Worm (Caenorhabditis elegans): ENCODE results near the gene mrpl-35.

Gene mrpl-35

ce11 chrIII:3519505-3519904, 9.5 kb downstream of the mrpl-35 start, which contains the start of gene hmit-1.3:
hmit-1.3 (minus strand) TSS chrIII:3519607.
- TF ChIP-seq dao-5 (tag; optimal IDR thresholded peaks at IDR 0.05) (no peak), him-1 (tag; optimal IDR thresholded peaks at IDR 0.05) (no peak), W03F9.2 (tag; optimal IDR thresholded peaks at IDR 0.05) (no peak)

DNA sequence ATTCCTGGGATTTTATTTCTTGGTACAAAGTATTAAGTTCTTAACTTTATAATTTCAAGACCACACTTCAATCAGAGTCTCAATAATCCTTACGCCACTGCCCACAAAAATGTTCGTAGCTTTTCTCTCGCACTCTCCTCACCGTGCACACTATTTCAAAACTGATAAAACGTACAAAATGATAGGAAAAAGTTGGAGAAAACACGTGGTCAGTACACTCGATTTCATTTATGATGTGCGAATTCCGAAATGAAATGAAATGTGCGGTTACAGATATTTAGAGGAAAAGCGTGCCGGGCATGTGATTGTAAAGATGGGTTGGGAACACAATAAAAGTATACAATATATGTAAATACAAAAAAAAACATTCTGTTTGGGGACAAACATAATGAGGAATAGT, 10.4 kb downstream of the mrpl-35 start:
- TF ChIP-seq dao-5 (tag; optimal IDR thresholded peaks at IDR 0.05) (no peak), him-1 (tag; optimal IDR thresholded peaks at IDR 0.05) (no peak), W03F9.2 (tag; optimal IDR thresholded peaks at IDR 0.05) (peak; percentile 11)

DNA sequence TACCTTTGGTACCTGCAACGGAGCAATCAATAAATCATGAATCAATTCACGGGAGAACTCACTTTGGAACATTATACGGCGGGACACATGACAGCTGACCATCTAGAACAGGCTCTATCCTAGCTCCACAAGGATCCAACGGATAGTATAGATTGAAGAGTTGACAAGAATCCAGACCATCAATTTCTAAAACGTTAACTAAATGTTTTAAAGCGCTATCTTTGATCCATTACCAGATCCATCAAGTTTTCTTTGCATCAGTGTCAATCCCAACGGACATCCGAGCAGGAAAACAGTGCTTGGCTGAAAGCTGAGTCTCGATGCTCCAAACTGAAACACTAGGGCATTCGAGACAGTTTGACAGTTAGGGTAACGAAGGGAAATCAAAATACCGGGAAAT, 13.3 kb downstream of the mrpl-35 start:
- TF ChIP-seq W03F9.2 (tag; optimal IDR thresholded peaks at IDR 0.05) (no peak), him-1 (tag; optimal IDR thresholded peaks at IDR 0.05) (no peak), dao-5 (tag; optimal IDR thresholded peaks at IDR 0.05) (no peak)

- TF ChIP-seq him-1 (tag; optimal IDR thresholded peaks at IDR 0.05): no peak
- no peak for TF ChIP-seq W03F9.2 (tag; optimal IDR thresholded peaks at IDR 0.05)
- TF ChIP-seq dao-5 (tag; optimal IDR thresholded peaks at IDR 0.05): no peak
Measured at ce11 chrIII:3528342-3528741, 18.3 kb downstream of the mrpl-35 start, which contains the start of gene rpl-37. rpl-37 (plus strand) TSS chrIII:3528642.

- TF ChIP-seq dao-5 (tag; optimal IDR thresholded peaks at IDR 0.05): no peak
- no peak for TF ChIP-seq him-1 (tag; optimal IDR thresholded peaks at IDR 0.05)
- no peak for TF ChIP-seq W03F9.2 (tag; optimal IDR thresholded peaks at IDR 0.05)
Measured at ce11 chrIII:3529744-3530208, 19.7 kb downstream of the mrpl-35 start, which contains the start of gene pitp-1. pitp-1 (minus strand) TSS chrIII:3529794.

DNA sequence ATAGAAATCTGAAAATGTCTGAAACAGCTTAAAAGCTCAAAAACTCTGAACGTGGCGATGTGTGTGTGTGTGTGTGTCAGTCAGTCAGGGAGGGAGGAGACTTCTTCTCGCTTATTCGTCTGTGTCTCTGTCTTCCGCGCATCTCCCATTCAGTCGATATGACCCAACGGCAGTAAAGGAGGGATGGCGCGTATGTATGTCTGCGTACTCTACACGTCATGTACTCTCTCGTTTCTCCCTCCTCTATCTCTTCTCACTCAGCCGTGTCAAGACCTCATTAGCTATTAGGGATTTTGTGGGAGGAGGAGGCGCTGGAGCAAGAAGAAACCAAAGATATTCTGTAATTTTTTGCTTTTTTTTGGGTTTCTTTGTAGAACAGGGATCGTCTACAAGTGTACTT, 22.0 kb downstream of the mrpl-35 start:
- TF ChIP-seq W03F9.2 (tag; optimal IDR thresholded peaks at IDR 0.05): no peak
- TF ChIP-seq him-1 (tag; optimal IDR thresholded peaks at IDR 0.05): peak; percentile 35

DNA sequence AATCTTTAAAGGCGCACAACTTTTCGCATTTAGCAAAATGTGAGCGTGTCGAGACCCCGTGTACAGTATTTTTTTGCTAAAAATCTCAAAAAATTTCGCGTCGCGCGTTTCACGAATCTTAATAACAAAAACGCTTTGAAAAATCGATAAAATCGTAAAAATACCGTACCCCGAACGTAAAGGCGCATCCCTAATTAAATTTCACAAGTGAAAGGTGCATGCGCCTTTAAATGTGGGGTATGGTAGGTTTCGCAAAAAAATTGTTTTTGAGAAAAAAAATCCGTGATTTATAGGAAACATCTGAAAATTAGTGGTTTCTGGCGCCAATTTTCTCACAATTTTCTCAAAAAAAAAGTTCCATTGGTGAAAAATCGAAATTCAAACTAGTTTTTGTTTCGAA, 24.1 kb downstream of the mrpl-35 start:
- TF ChIP-seq dao-5 (tag; optimal IDR thresholded peaks at IDR 0.05) (no peak), W03F9.2 (tag; optimal IDR thresholded peaks at IDR 0.05) (no peak), him-1 (tag; optimal IDR thresholded peaks at IDR 0.05) (no peak)

DNA sequence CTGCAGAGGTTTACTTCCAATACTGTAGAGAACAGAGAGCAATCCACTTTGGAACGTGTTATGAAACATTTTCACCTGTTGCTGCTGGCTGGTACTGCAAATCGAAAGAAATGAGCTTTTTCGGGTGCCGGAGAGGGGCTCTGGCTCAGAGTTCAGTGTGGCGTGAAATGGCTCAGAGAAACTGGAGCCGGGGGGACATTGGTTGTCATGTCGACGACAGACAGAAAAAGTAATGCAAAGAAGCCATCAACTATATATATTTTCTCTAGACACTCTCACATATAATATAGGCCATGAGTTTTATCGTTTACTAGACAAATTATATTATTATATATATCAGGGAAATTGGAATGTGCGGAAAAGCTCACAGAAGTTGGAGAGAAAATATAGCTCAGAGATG, 27.4 kb downstream of the mrpl-35 start, which contains the start of gene cfap-20:
cfap-20 (minus strand) TSS at position 101 of the 400 bp plus-strand sequence.
- TF ChIP-seq dao-5 (tag; optimal IDR thresholded peaks at IDR 0.05): no peak
- no peak for TF ChIP-seq W03F9.2 (tag; optimal IDR thresholded peaks at IDR 0.05)
- TF ChIP-seq him-1 (tag; optimal IDR thresholded peaks at IDR 0.05): no peak

DNA sequence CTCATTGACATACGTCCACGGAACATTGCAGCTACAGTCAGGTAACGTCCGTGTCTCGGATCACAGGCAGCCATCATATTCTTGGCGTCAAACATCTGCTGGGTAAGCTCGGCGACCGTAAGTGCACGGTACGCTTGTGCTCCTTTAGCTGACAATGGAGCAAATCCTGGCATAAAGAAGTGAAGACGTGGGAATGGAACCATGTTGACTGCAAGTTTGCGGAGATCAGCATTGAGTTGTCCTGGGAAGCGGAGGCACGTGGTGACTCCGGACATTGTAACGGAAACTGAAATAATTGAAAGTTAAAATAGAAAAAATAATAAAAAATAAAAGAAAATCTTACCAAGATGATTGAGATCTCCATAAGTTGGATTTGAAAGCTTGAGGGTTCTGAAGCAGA, 29.5 kb downstream of the mrpl-35 start:
- TF ChIP-seq W03F9.2 (tag; optimal IDR thresholded peaks at IDR 0.05): no peak
- TF ChIP-seq him-1 (tag; optimal IDR thresholded peaks at IDR 0.05): no peak
- TF ChIP-seq dao-5 (tag; optimal IDR thresholded peaks at IDR 0.05): no peak

DNA sequence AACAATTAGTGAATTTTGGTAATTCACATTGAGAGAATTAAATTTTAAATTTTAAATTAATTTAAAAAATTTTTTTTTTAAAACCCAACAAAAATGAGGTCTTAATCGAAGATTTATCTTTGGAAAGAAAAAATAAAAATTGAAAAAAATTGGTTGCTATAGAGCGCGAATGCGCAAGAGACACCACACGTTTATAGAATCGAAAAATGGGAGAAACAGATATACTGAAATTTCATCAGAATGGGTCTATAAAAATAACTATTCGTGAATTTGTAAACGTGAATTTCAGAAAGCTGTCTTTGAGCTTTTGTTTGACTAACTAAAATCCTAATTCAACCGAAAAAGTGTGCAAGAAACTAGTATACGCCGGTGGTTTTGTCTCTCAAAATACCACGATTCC, 30.4 kb downstream of the mrpl-35 start:
- TF ChIP-seq dao-5 (tag; optimal IDR thresholded peaks at IDR 0.05) (no peak), W03F9.2 (tag; optimal IDR thresholded peaks at IDR 0.05) (peak; percentile 76), him-1 (tag; optimal IDR thresholded peaks at IDR 0.05) (no peak)

ce11 chrIII:3541093-3541492, 31.1 kb downstream of the mrpl-35 start:
- TF ChIP-seq W03F9.2 (tag; optimal IDR thresholded peaks at IDR 0.05): no peak
- TF ChIP-seq him-1 (tag; optimal IDR thresholded peaks at IDR 0.05): no peak
- no peak for TF ChIP-seq dao-5 (tag; optimal IDR thresholded peaks at IDR 0.05)

- TF ChIP-seq him-1 (tag; optimal IDR thresholded peaks at IDR 0.05) (no peak), dao-5 (tag; optimal IDR thresholded peaks at IDR 0.05) (no peak), W03F9.2 (tag; optimal IDR thresholded peaks at IDR 0.05) (no peak)
Measured at ce11 chrIII:3541539-3541938, 31.5 kb downstream of the mrpl-35 start, which contains the start of gene ben-1. ben-1 (minus strand) TSS chrIII:3541639.

ce11 chrIII:3542105-3542504, 32.1 kb downstream of the mrpl-35 start:
- peak; percentile 9 for TF ChIP-seq him-1 (tag; optimal IDR thresholded peaks at IDR 0.05)
- TF ChIP-seq dao-5 (tag; optimal IDR thresholded peaks at IDR 0.05): no peak

ce11 chrIII:3543071-3543470, 33.0 kb downstream of the mrpl-35 start:
- TF ChIP-seq him-1 (tag; optimal IDR thresholded peaks at IDR 0.05): no peak

- TF ChIP-seq W03F9.2 (tag; optimal IDR thresholded peaks at IDR 0.05) (no peak), dao-5 (tag; optimal IDR thresholded peaks at IDR 0.05) (no peak), him-1 (tag; optimal IDR thresholded peaks at IDR 0.05) (no peak)
Measured at ce11 chrIII:3546323-3546722, 36.3 kb downstream of the mrpl-35 start, which contains the start of gene C54C6.7. C54C6.7 (minus strand) TSS chrIII:3546423.

Data from whole organism, L4/young adult.